Fruit fly (Drosophila melanogaster): ENCODE measurements around the gene CG1824.

CG1824 gene

dm6 chrX:12575292-12575826 is 20.1 kb downstream of the CG1824 start:
- TF ChIP-seq psq (GFP tag; optimal IDR thresholded peaks at IDR 0.05): peak; percentile 69
- no peak for TF ChIP-seq dsf (GFP tag; optimal IDR thresholded peaks at IDR 0.05; ENCODE audit: borderline replicate concordance)
- TF ChIP-seq HLH106 (tag; optimal IDR thresholded peaks at IDR 0.05): peak; percentile 3
- TF ChIP-seq Dif (GFP tag; optimal IDR thresholded peaks at IDR 0.05; ENCODE audit: partially characterized antibody): no peak
- no peak for TF ChIP-seq GATAd (GFP tag; optimal IDR thresholded peaks at IDR 0.05)

- TF ChIP-seq dsf (GFP tag; optimal IDR thresholded peaks at IDR 0.05; ENCODE audit: borderline replicate concordance) (no peak), Mio (GFP tag; optimal IDR thresholded peaks at IDR 0.05) (peak; percentile 53), Hr78 (GFP tag; optimal IDR thresholded peaks at IDR 0.05) (no peak), dl (GFP tag; optimal IDR thresholded peaks at IDR 0.05; ENCODE audit: insufficient read depth in 1 of 2, partially characterized antibody in 2 of 2) (peak in 1 of 2 experiments; percentile 58), Myc (optimal IDR thresholded peaks at IDR 0.05) (no peak), usp (GFP tag; optimal IDR thresholded peaks at IDR 0.05) (no peak), foxo (GFP tag; optimal IDR thresholded peaks at IDR 0.05) (peak; percentile 11 to 42), dmrt93B (GFP tag; optimal IDR thresholded peaks at IDR 0.05) (peak; percentile 2), Dif (GFP tag; optimal IDR thresholded peaks at IDR 0.05; ENCODE audit: partially characterized antibody) (peak; percentile 64), Rel (GFP tag; optimal IDR thresholded peaks at IDR 0.05) (no peak), Rel (tag; optimal IDR thresholded peaks at IDR 0.05) (peak; percentile 71), woc (GFP tag; optimal IDR thresholded peaks at IDR 0.05) (peak; percentile 59), GATAd (GFP tag; optimal IDR thresholded peaks at IDR 0.05) (no peak), Abd-B (GFP tag; optimal IDR thresholded peaks at IDR 0.05) (no peak), Hr83 (GFP tag; optimal IDR thresholded peaks at IDR 0.05; ENCODE audit: poor library complexity, severe bottlenecking) (no peak), sv (GFP tag; optimal IDR thresholded peaks at IDR 0.05) (no peak), CG9705 (GFP tag; optimal IDR thresholded peaks at IDR 0.05) (no peak), jim (GFP tag; optimal IDR thresholded peaks at IDR 0.05) (peak; percentile 84), Jra (GFP tag; optimal IDR thresholded peaks at IDR 0.05) (peak; percentile 19), br (GFP tag; optimal IDR thresholded peaks at IDR 0.05) (peak; percentile 50), N (GFP tag; optimal IDR thresholded peaks at IDR 0.05) (no peak), Vsx2 (GFP tag; optimal IDR thresholded peaks at IDR 0.05; ENCODE audit: partially characterized antibody) (peak; percentile 78), rgr (GFP tag; optimal IDR thresholded peaks at IDR 0.05) (peak; percentile 46), lola (GFP tag; optimal IDR thresholded peaks at IDR 0.05) (no peak), CG32264 (GFP tag; optimal IDR thresholded peaks at IDR 0.05) (no peak), HLH106 (tag; optimal IDR thresholded peaks at IDR 0.05) (no peak), Sp1 (GFP tag; optimal IDR thresholded peaks at IDR 0.05) (peak; percentile 77), tai (GFP tag; optimal IDR thresholded peaks at IDR 0.05) (no peak), fru (GFP tag; optimal IDR thresholded peaks at IDR 0.05) (peak; percentile 69), brk (GFP tag; optimal IDR thresholded peaks at IDR 0.05) (peak; percentile 34), Hnf4 (GFP tag; optimal IDR thresholded peaks at IDR 0.05) (no peak), sage (GFP tag; optimal IDR thresholded peaks at IDR 0.05) (peak; percentile 70), pan (optimal IDR thresholded peaks at IDR 0.05) (no peak), Dfd (GFP tag; optimal IDR thresholded peaks at IDR 0.05) (no peak), ey (GFP tag; optimal IDR thresholded peaks at IDR 0.05) (peak; percentile 29), CrebA (GFP tag; optimal IDR thresholded peaks at IDR 0.05; ENCODE audit: borderline replicate concordance) (peak; percentile 90), OdsH (GFP tag; optimal IDR thresholded peaks at IDR 0.05) (no peak), h (GFP tag; optimal IDR thresholded peaks at IDR 0.05) (peak; percentile 42), psq (GFP tag; optimal IDR thresholded peaks at IDR 0.05) (peak; percentile 98)
These were observed 20.7 kb downstream of the CG1824 start for dm6 chrX:12574666-12575202.

Measured in whole organism, wandering third instar larva.